Worm (Caenorhabditis elegans): ENCODE results near the gene clec-189.

ce11 chrIV:15119268-15119667 lies 1.4 kb upstream of the clec-189 start:
- TF ChIP-seq mdl-1 (tag; optimal IDR thresholded peaks at IDR 0.05) (no peak), egl-27 (tag; optimal IDR thresholded peaks at IDR 0.05) (no peak), unc-39 (tag; optimal IDR thresholded peaks at IDR 0.05) (no peak), nhr-11 (tag; optimal IDR thresholded peaks at IDR 0.05) (no peak), peb-1 (tag; optimal IDR thresholded peaks at IDR 0.05) (no peak), nhr-237 (tag; optimal IDR thresholded peaks at IDR 0.05) (no peak)

Data from whole organism, L2 larva.